Fruit fly (Drosophila melanogaster): ENCODE measurements around the gene bbg.

DNA sequence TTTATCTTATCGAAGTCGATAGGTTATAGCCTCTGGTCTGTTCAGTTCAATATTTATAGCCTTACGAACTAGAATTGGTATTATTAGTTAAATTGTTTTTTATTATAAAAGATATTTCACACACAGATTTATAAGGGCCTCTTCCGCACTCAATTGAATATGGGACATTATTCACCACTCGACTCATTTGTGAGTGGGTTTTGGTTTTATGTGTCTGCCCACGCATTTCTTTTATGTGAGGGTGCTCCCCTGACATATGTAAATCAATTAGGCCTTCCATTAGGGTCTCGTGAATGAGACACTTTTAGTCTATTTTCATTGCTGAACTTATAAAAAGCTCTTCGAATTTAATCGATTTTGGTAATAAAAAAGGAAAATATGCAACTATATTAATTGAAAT, 15.5 kb upstream of the bbg start:
- no peak for TF ChIP-seq CTCF (optimal IDR thresholded peaks at IDR 0.05)
- TF ChIP-seq CG8478 (optimal IDR thresholded peaks at IDR 0.05): no peak

All from S2 (cell line).